Worm (Caenorhabditis elegans): ENCODE measurements around the gene fbxb-31.

DNA sequence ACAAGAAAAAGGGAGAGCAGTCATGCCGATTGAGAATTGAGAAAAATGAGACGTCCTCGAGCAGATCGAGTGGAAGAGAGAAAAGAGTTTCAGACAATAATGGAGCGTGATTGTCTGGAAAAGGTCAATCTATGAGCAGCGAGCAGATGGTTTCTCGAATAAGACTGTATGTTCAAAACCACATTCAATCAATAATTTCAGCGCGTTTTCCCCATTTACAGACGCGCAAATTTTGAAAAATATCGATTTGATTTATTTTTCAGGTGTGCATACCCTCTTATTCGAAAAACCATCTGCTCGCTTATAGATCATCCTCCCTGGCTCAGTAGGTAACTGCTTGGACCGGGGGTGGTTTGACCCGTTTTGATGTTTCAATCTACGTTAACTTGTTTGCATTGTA lies at the start of gene fbxb-31:
- TF ChIP-seq mep-1 (tag; optimal IDR thresholded peaks at IDR 0.05) (no peak), unc-62 (GFP tag; optimal IDR thresholded peaks at IDR 0.05) (no peak), unc-120 (tag; optimal IDR thresholded peaks at IDR 0.05; ENCODE audit: poor library complexity, severe bottlenecking) (no peak), ces-1 (GFP tag; optimal IDR thresholded peaks at IDR 0.05) (no peak), drap-1 (GFP tag; optimal IDR thresholded peaks at IDR 0.05) (no peak), ztf-11 (tag; optimal IDR thresholded peaks at IDR 0.05) (no peak), blmp-1 (tag; optimal IDR thresholded peaks at IDR 0.05) (no peak), snpc-4 (tag; optimal IDR thresholded peaks at IDR 0.05) (no peak)
